Worm (Caenorhabditis elegans) whole organism, dauer: Measurements from ENCODE around the gene C25A8.5.

Experiments
- unc-62 ChIP-seq: sonication (generic microtip); optimal IDR thresholded peaks from 2 replicates; lab custom pipeline; 2017; ENCODE audit warnings: missing biosample characterization, missing genetic modification reagents, missing genetic modification characterization

C25A8.5 gene

DNA sequence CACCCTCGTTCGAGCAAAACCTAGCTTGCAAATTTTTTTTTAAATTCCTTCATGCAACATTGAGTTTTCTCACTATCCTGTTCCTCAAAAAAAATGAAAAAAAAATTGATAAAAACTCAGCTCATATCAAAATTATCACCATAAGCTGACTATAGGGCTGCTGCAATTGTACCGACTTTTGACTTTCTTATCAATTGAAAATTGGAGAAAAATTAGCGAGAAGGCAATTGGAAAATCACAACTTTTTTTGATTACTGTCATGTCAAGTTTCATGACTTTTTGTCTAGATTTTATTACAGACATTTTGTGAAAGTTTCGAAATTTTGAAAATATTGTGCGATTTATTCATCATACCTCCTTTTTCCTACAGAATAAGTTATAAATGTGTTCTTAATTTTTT, 26.5 kb downstream of the C25A8.5 start:
- no peak for TF ChIP-seq unc-62

DNA sequence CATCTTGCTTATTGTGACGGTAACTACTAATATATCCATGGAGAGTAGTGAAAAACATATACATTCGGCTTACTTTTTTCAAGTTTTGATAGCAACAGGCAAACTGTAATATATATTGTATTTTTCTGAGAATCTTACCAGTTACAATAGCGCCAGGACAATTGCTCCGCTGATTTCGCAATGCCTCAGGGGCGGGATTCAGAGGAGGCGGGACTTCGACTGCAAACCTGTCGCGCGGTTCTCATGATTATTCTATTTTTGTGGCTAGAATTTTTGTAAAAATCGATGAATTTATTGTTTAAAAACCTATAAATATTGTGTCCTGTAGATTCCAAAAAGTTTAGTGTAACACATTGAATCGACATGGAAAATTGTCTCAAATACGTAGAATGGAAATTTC, 31.7 kb downstream of the C25A8.5 start:
- TF ChIP-seq unc-62 = no peak

DNA sequence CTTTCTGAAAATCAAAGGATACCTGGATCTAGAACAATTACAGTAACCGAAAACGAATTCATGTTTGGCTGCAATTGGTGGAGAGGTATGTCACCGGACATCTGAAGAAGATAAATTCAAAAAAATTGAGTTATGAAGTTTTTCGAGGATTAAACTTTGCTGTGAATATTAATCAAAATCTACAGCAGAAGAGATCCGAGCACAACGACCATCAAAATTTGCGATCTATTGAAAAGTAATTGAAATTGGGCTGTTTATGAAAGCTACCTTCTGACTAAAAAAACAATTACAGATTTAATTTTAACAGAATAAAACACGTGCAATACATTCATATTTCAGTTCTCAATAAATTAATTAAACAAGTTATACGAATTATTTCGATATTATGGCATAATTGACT, 33.2 kb downstream of the C25A8.5 start, which contains the start of gene C06G3.8:
Gene C06G3.8 (minus strand): TSS at position 101 of the 400 bp plus-strand sequence.
- no peak for TF ChIP-seq unc-62

DNA sequence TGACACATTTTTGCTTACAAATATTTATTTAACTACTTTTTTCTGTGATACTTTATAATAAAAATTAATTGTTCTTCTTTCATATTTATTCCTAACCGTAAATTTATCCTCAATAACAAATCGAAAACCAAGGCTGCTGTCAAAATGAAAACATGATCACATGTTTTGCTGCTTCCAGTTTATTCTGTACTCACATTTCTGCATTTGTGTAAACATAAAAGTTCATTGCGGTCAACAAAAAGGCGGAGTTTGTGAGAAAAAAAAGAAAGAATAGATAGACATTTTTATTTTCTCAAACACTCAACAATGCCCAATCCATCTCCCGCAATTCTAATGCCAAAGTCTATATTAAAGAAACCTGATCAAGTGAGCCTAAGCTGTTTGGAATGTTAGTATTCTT, 36.5 kb downstream of the C25A8.5 start, which contains the start of gene C06G3.3:
Gene C06G3.3 (plus strand): TSS at position 301 of the 400 bp plus-strand sequence.
- TF ChIP-seq unc-62 = no peak

DNA sequence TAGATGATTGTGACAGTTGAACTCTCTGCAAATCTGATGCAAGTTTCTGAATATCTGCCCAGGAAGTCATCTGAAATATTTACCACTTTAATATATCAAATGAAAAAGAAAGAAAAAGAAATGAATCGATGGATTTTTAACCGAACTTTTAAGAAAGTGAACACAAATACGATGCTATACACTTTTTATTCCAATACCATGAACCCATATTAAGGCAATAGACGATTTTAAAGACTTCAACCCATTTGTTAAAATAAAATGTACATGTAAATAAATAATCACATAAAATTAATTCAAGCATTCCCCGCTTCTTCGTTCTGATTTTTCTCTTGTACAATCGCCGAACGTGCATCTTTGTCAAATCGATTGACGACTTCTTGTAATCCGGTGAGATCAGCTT, 37.5 kb downstream of the C25A8.5 start, which contains the start of gene ufl-1:
Gene ufl-1 (minus strand): TSS at position 70 of the 400 bp plus-strand sequence.
- no peak for TF ChIP-seq unc-62

DNA sequence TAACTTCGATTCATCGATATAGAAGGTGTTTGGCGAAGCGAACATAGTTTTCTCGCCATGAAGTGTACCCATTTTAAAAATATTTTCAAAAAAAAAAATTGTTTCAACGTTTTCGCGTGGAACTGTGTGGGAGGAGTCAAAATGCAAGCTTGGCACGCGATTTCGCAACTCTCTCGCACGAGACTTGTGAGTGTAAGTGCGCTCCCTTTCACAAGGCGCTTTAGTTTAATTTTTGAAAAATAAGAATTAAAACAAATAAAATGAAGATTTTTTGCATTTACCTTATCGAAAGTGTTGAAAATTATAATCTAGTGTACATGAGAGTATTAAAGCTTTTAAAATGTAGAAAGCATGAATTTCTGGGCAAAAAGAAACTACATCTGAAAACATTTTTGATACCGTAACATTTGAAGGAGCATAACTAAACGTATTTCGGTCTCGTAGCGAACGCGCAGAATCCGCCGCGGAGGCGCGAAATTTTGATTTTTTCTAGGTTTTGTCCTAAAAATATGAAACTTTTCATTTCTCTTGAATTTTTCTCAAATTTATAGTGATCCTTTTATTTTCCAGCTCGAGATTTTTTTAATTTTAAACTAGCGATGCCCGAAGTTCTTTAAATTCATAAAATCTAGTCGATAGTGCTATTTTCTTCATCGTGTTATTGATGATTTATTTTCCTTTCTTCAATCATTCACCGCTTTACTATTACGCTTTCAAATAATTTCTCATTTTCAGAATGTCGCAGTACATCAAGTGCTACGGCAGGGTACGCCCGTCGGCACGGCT, 40.4 kb downstream of the C25A8.5 start, which contains the start of the genes cogc-2 and klp-18:
Gene cogc-2 (minus strand): TSS at position 105 of the 786 bp plus-strand sequence.
Gene klp-18 (plus strand): TSS at position 736 of the 786 bp plus-strand sequence.
- no peak for TF ChIP-seq unc-62

DNA sequence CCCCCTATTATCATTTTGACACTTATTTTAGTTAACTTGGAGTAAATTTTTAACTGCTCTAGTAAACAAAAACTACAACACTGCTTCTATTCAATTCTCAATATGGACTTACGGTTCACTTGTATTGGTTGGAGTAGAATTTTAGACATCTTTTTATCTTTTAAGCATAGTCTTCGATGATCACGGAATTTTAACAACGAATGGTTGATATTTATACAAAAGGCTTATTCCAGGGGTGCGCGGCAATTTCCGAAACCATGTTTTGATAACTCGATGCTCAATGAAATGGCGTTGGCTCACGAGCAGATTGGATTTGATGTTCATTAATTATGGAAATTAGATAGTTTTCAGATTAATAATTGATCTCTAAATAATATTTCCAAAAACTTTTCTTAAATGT, 44.1 kb downstream of the C25A8.5 start:
- TF ChIP-seq unc-62 = no peak

DNA sequence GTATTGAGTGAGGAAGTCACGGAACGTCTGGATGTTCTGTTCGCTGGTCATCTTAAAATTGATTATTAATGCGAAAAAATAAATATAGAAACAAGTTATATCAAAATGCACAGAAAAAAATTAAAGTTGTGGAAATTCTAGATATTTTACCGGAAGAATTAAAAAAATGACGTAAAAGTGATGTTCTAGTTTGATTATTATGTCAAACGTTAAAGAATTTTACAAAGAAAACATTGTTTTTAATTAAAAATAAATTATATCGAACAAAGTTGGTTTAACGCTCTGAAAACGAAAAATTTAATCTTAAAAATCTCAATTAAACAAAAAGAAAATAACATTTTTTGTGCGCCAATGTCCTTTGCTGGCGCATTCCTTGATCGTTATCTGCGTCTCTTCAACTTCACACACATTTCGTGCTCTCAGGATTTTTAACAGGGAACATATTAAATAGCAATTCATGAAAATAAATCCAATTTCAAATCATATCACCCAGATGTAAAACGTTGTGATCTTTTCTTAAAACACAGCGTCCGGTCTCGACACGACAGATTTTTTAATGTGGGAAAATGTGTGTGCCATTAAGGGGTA, 45.3 kb downstream of the C25A8.5 start, which contains the start of gene tin-9.1:
Gene tin-9.1 (minus strand): TSS at position 51 of the 588 bp plus-strand sequence.
- no peak for TF ChIP-seq unc-62

DNA sequence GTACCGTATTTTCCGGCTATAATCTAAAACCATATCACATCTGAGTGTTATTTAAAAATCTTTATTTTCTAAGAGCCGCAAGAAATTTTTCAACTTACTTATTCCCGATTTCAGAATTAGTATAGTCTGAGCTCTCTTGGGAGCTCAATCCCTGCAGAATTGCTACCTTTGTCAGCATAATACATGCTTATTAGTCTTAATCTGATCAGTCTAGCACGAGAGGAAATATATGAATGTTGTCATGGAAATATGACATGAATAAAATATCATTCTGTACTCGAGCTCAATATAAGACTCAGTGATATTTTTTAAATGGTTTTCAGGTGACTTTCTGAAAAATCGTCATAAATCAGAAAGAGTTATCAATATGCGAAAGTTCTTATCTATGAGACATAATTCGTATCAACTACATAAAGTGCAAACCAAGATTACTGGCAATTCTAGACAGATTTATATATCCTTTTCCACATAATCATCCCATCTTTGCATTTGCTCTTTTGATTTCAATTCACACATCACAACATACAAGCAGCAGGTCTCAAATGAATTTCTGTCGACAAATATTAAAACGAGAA, 46.1 kb downstream of the C25A8.5 start:
- no peak for TF ChIP-seq unc-62

DNA sequence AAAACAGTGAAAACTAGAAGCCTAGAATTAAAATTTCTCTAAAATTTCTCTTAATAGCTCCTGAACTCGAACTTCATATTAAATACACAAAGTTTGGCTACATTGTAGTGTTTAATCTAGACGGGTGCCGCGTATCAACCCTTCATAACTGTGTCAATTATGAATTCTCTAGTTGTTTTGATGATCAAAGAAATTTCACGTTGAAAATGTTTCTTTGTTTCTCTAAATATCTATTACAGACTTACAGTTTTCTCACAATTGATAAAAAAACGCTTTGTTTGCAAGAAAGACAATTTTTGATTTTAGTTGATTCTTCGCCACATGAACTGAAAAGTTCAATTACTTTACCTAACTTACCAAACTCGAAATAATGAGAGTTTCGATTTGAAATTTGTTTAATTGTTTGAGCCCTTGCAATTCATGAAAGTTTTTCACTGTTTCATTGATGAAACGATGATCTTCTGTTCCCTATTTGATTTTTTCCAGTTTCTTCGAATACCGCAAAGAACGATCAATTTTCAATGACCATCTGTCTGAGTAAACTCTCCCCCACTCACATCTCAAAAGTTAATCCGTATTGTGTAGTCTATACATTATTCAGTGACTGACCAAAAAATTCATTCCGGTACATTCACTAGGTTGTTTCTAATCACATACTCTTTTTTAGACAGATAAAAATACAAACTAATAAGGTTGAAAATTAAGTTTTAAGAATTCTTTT, 47.5 kb downstream of the C25A8.5 start:
- TF ChIP-seq unc-62 = no peak

DNA sequence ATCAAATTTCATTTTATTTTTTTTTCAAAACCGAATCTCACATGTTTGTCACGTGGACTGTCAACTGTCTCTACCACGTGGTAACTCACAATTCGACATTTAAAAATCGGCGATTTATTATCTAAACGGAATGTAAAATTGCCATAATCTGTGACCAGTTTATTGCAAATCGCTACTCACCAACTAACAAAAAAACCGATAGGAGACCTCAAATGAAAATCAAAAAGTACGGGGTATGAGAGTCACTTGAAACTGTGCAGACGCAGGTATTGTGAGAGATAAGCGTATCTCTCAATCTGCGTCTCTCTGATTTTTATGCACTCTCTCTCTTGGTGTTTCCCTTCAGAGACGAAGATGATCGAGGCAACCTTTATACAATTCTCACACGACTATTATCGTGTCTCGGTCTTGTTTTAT, 48.5 kb downstream of the C25A8.5 start:
- TF ChIP-seq unc-62 = no peak

DNA sequence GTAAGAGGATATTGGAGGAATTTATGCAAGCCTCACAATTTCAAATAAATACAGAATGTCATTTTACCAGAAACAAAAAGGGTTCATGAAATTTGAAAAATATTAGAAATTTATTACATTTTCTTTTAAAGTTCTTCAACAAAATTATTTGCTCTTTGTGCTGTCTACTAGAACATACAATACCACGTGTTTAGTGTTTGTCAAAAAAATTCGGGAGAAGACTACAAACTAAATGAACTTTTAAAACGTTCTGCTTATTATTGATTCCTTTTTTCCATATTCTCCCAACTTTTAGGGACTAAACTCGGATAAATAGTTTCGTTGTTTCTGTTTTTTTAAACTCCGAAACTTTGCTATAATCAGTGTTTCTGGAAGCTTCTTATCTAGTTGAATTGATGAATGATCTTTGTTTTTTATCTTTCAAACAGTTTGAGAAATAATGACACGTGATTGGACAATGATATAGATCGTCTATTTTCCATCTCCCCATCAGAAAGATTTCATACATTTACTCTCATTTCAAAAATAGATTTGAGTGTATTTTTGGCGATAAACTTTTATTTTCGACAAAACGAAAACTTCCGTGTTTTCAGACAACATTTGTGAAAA, 49.4 kb downstream of the C25A8.5 start:
- TF ChIP-seq unc-62 = no peak

DNA sequence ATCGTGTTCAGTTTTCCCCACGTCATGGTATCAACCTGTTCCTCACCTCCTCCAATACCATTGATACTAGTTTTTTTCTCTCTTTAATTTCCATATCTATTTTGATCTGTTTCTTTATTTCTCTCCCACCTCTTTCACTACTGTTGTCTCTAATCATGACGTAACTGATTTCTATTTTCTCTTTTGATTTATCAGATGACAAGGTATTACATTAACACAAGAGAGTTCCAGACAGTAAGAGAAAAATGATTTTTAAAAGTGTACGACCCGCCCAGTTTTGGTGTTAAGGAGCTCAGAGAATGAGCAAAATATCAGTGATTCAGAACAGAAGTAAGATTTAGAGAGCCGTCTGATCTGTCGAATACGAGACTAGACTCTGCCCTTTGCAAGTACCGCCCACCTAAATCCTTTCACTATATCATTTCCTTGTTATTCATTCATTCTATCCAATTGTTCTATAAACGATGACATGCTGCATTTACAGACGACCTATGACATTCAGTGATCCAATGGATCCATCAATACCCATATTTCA, 50.4 kb downstream of the C25A8.5 start, which contains the start of gene nhr-105:
Gene nhr-105 (plus strand): TSS at position 485 of the 535 bp plus-strand sequence.
- TF ChIP-seq unc-62 = no peak
